Fruit fly (Drosophila melanogaster) whole organism, larva: ENCODE results near the gene Mat89Ba.
A peak's percentile ranks its signal among the peaks of the same experiment; 100 is the strongest.

ENCODE experiments used
- noc ChIP-seq: fragments of 200-800 bp; sonication (Bioruptor generic); optimal IDR thresholded peaks from 3 replicates; lab custom pipeline; 2019; ENCODE audit warnings: missing biosample characterization, mild to moderate bottlenecking, missing genetic modification characterization, moderate library complexity

Mat89Ba gene

dm6 chr3R:16245298-16246098, 26.7 kb downstream of the Mat89Ba start:
- no peak for TF ChIP-seq noc (tag; lab: Kevin White, UChicago)

- TF ChIP-seq noc (tag; lab: Kevin White, UChicago), result no peak
Observed at dm6 chr3R:16244241-16244977, 27.8 kb downstream of the Mat89Ba start.

- TF ChIP-seq noc (tag; lab: Kevin White, UChicago), result peak; percentile 79
Observed at dm6 chr3R:16242461-16242934, 29.7 kb downstream of the Mat89Ba start.

- TF ChIP-seq noc (tag; lab: Kevin White, UChicago), result no peak
Observed at dm6 chr3R:16241822-16242221, 30.4 kb downstream of the Mat89Ba start.

dm6 chr3R:16241102-16241779, 31.0 kb downstream of the Mat89Ba start:
- TF ChIP-seq noc (tag; lab: Kevin White, UChicago), result no peak

- peak; percentile 27 for TF ChIP-seq noc (tag; lab: Kevin White, UChicago)
Observed at dm6 chr3R:16240478-16241101, 31.6 kb downstream of the Mat89Ba start.

dm6 chr3R:16239304-16239703, 32.9 kb downstream of the Mat89Ba start:
- TF ChIP-seq noc (tag; lab: Kevin White, UChicago), result no peak

dm6 chr3R:16238016-16238710, 34.1 kb downstream of the Mat89Ba start:
- TF ChIP-seq noc (tag; lab: Kevin White, UChicago), result no peak

dm6 chr3R:16236713-16237641, 35.2 kb downstream of the Mat89Ba start:
- peak; percentile 98 for TF ChIP-seq noc (tag; lab: Kevin White, UChicago)

- peak; percentile 97 for TF ChIP-seq noc (tag; lab: Kevin White, UChicago)
Observed at dm6 chr3R:16235941-16236712, 36.1 kb downstream of the Mat89Ba start.

- TF ChIP-seq noc (tag; lab: Kevin White, UChicago), result peak; percentile 48
Observed at dm6 chr3R:16235215-16235937, 36.8 kb downstream of the Mat89Ba start.

- TF ChIP-seq noc (tag; lab: Kevin White, UChicago), result peak; percentile 26
Observed at dm6 chr3R:16234745-16235149, 37.5 kb downstream of the Mat89Ba start.
